Worm (Caenorhabditis elegans) whole organism, early embryonic: Measurements from ENCODE around the gene daf-4.
A peak's percentile ranks its signal among the peaks of the same experiment; 100 is the strongest.

Experiments used
- B0310.2 ChIP-seq: sonication (generic microtip); optimal IDR thresholded peaks from 2 replicates; lab custom pipeline; 2016; ENCODE audit warnings: mild to moderate bottlenecking, missing genetic modification characterization, missing compliant biosample characterization
- F13C5.2 ChIP-seq: sonication (generic microtip); optimal IDR thresholded peaks from 2 replicates; lab custom pipeline; 2017; ENCODE audit warnings: mild to moderate bottlenecking, missing genetic modification characterization, inconsistent platforms, missing compliant biosample characterization
- aly-1 ChIP-seq: sonication (generic microtip); optimal IDR thresholded peaks from 2 replicates; lab custom pipeline; 2016; ENCODE audit warnings: missing genetic modification characterization, missing compliant biosample characterization
- ama-1 ChIP-seq: fragments of 150-350 bp; optimal IDR thresholded peaks from 2 replicates; lab custom pipeline; 2014
- ceh-13 ChIP-seq: fragments of 200-800 bp; sonication (Bioruptor generic); optimal IDR thresholded peaks from 2 replicates; lab custom pipeline; 2018; ENCODE audit warnings: mild to moderate bottlenecking, missing genetic modification characterization, missing compliant biosample characterization
- ceh-36 ChIP-seq: sonication (generic microtip); optimal IDR thresholded peaks from 2 replicates; lab custom pipeline; 2016; ENCODE audit warnings: missing genetic modification characterization, inconsistent platforms, missing compliant biosample characterization
- ets-7 ChIP-seq: sonication (generic microtip); optimal IDR thresholded peaks from 2 replicates; lab custom pipeline; 2016; ENCODE audit warnings: missing genotype, missing genetic modification characterization, missing compliant biosample characterization
- flt-1 ChIP-seq: fragments of 200-800 bp; sonication (Bioruptor generic); IDR thresholded peaks from 2 replicates; pipeline ENCODE4 v1.3.6; 2022; ENCODE audit warnings: missing genetic modification characterization, missing compliant biosample characterization
- hmbx-1 ChIP-seq: sonication (generic microtip); optimal IDR thresholded peaks from 2 replicates; lab custom pipeline; 2016; ENCODE audit warnings: mild to moderate bottlenecking, missing genetic modification characterization, missing compliant biosample characterization
- hmg-4 ChIP-seq: fragments of 200-800 bp; sonication (Bioruptor generic); optimal IDR thresholded peaks from 2 replicates; lab custom pipeline; 2018; ENCODE audit warnings: mild to moderate bottlenecking, missing genetic modification characterization, missing compliant biosample characterization
- hnd-1 ChIP-seq: sonication (generic microtip); optimal IDR thresholded peaks from 2 replicates; lab custom pipeline; 2016; ENCODE audit warnings: missing genetic modification characterization, missing compliant biosample characterization
- pes-1 ChIP-seq: fragments of 200-800 bp; sonication (Bioruptor generic); IDR thresholded peaks from 2 replicates; pipeline ENCODE4 v1.3.6; 2022; ENCODE audit warnings: missing genetic modification reagents, missing genetic modification characterization, missing compliant biosample characterization
- scrt-1 ChIP-seq: fragments of 200-800 bp; sonication (Bioruptor generic); IDR thresholded peaks from 2 replicates; pipeline ENCODE4 v1.3.6; 2022; ENCODE audit warnings: missing genetic modification characterization, missing compliant biosample characterization
- sea-1 ChIP-seq: fragments of 200-800 bp; sonication (Bioruptor generic); conservative IDR thresholded peaks from 2 replicates; pipeline ENCODE4 v1.3.6; 2022; ENCODE audit warnings: missing genetic modification characterization, missing compliant biosample characterization
- tbx-11 ChIP-seq: fragments of 200-800 bp; sonication (Bioruptor generic); IDR thresholded peaks from 2 replicates; pipeline ENCODE4 v1.3.6; 2022; ENCODE audit warnings: missing genetic modification characterization, missing compliant biosample characterization
- tbx-37 ChIP-seq: fragments of 200-800 bp; sonication (Bioruptor generic); conservative IDR thresholded peaks from 2 replicates; pipeline ENCODE4 v1.3.6; 2022; ENCODE audit warnings: missing genetic modification reagents, missing genetic modification characterization, missing compliant biosample characterization
- tra-4 ChIP-seq: sonication (generic microtip); optimal IDR thresholded peaks from 2 replicates; lab custom pipeline; 2017; ENCODE audit warnings: missing genetic modification characterization, missing compliant biosample characterization

Gene daf-4

ce11 chrIII:5594350-5594749 is 30.6 kb upstream of the daf-4 start:
- TF ChIP-seq B0310.2 (no peak), hmg-4 (no peak), tbx-11 (GFP tag; lab: Robert Waterston, UW) (no peak), pes-1 (no peak), ceh-36 (tag; lab: Kevin White, UChicago) (no peak), tra-4 (tag; lab: Kevin White, UChicago) (no peak), ceh-13 (no peak), tbx-37 (GFP tag; lab: Robert Waterston, UW) (no peak), scrt-1 (no peak), ama-1 (no peak), F13C5.2 (tag; lab: Kevin White, UChicago) (no peak), ets-7 (tag; lab: Kevin White, UChicago) (no peak), aly-1 (tag; lab: Kevin White, UChicago) (no peak), sea-1 (GFP tag; lab: Robert Waterston, UW) (no peak), hnd-1 (tag; lab: Kevin White, UChicago) (no peak), hmbx-1 (tag; lab: Kevin White, UChicago) (no peak), flt-1 (GFP tag; lab: Robert Waterston, UW) (no peak)

- TF ChIP-seq F13C5.2 (tag; lab: Kevin White, UChicago) (no peak), ets-7 (tag; lab: Kevin White, UChicago) (no peak), ama-1 (no peak), sea-1 (GFP tag; lab: Robert Waterston, UW) (no peak)
These were observed 29.5 kb upstream of the daf-4 start, which contains the start of gene ced-6 for ce11 chrIII:5595445-5595844. TSS of gene ced-6 (plus strand) at chrIII:5595771.

- no peak for TF ChIP-seq ets-7 (tag; lab: Kevin White, UChicago)
- no peak for TF ChIP-seq sea-1 (GFP tag; lab: Robert Waterston, UW)
- TF ChIP-seq ama-1: no peak
- no peak for TF ChIP-seq B0310.2
- no peak for TF ChIP-seq tbx-11 (GFP tag; lab: Robert Waterston, UW)
- no peak for TF ChIP-seq F13C5.2 (tag; lab: Kevin White, UChicago)
- TF ChIP-seq flt-1 (GFP tag; lab: Robert Waterston, UW): no peak
- no peak for TF ChIP-seq ceh-13
- TF ChIP-seq tra-4 (tag; lab: Kevin White, UChicago): no peak
- TF ChIP-seq ceh-36 (tag; lab: Kevin White, UChicago): no peak
- TF ChIP-seq pes-1: no peak
- TF ChIP-seq tbx-37 (GFP tag; lab: Robert Waterston, UW): no peak
- TF ChIP-seq scrt-1: no peak
- TF ChIP-seq hmbx-1 (tag; lab: Kevin White, UChicago): no peak
- TF ChIP-seq aly-1 (tag; lab: Kevin White, UChicago): no peak
- TF ChIP-seq hmg-4: no peak
- no peak for TF ChIP-seq hnd-1 (tag; lab: Kevin White, UChicago)
These were observed 25.0 kb upstream of the daf-4 start, which contains the start of gene wdr-37 for ce11 chrIII:5599958-5600357. TSS of gene wdr-37 (minus strand) at chrIII:5600058.

- peak; percentile 97 for TF ChIP-seq ceh-36 (tag; lab: Kevin White, UChicago)
- peak; percentile 94 for TF ChIP-seq tra-4 (tag; lab: Kevin White, UChicago)
- TF ChIP-seq scrt-1: peak; percentile 98
- TF ChIP-seq pes-1: peak; percentile 97
- TF ChIP-seq ets-7 (tag; lab: Kevin White, UChicago): peak; percentile 90
- peak; percentile 97 for TF ChIP-seq sea-1 (GFP tag; lab: Robert Waterston, UW)
- peak; percentile 86 for TF ChIP-seq hnd-1 (tag; lab: Kevin White, UChicago)
- TF ChIP-seq ama-1: no peak
- TF ChIP-seq ceh-13: peak; percentile 91
- TF ChIP-seq B0310.2: peak; percentile 96
- TF ChIP-seq aly-1 (tag; lab: Kevin White, UChicago): peak; percentile 99
- TF ChIP-seq flt-1 (GFP tag; lab: Robert Waterston, UW): peak; percentile 98
- peak; percentile 96 for TF ChIP-seq tbx-11 (GFP tag; lab: Robert Waterston, UW)
- TF ChIP-seq hmbx-1 (tag; lab: Kevin White, UChicago): peak; percentile 91
- peak; percentile 96 for TF ChIP-seq tbx-37 (GFP tag; lab: Robert Waterston, UW)
- TF ChIP-seq hmg-4: peak; percentile 99
- peak; percentile 97 for TF ChIP-seq F13C5.2 (tag; lab: Kevin White, UChicago)
These were observed 22.9 kb upstream of the daf-4 start for ce11 chrIII:5601999-5602398.

- no peak for TF ChIP-seq hnd-1 (tag; lab: Kevin White, UChicago)
- no peak for TF ChIP-seq tra-4 (tag; lab: Kevin White, UChicago)
- TF ChIP-seq ceh-13: no peak
- TF ChIP-seq tbx-37 (GFP tag; lab: Robert Waterston, UW): 0 out of 2 replicates have a peak, but pooled peaks have one; percentile 33
- TF ChIP-seq F13C5.2 (tag; lab: Kevin White, UChicago): peak; percentile 6
- TF ChIP-seq pes-1: no peak
- no peak for TF ChIP-seq aly-1 (tag; lab: Kevin White, UChicago)
- TF ChIP-seq hmg-4: peak; percentile 68
- TF ChIP-seq ets-7 (tag; lab: Kevin White, UChicago): peak; percentile 1
- no peak for TF ChIP-seq B0310.2
- no peak for TF ChIP-seq sea-1 (GFP tag; lab: Robert Waterston, UW)
- no peak for TF ChIP-seq tbx-11 (GFP tag; lab: Robert Waterston, UW)
These were observed 21.4 kb upstream of the daf-4 start, which contains the start of gene madf-11 for ce11 chrIII:5603439-5603986. TSS of gene madf-11 (minus strand) at chrIII:5603489.

- TF ChIP-seq B0310.2 (no peak), flt-1 (GFP tag; lab: Robert Waterston, UW) (no peak), hmg-4 (no peak)
These were observed 20.9 kb upstream of the daf-4 start, which contains the start of gene xnd-1 for ce11 chrIII:5604080-5604479. TSS of gene xnd-1 (plus strand) at chrIII:5604460.

ce11 chrIII:5610276-5610675 is 14.7 kb upstream of the daf-4 start, which contains the start of gene C05D2.8:
TSS of gene C05D2.8 (minus strand) at chrIII:5610346.
- TF ChIP-seq hnd-1 (tag; lab: Kevin White, UChicago) (no peak), aly-1 (tag; lab: Kevin White, UChicago) (no peak), ceh-36 (tag; lab: Kevin White, UChicago) (no peak), hmg-4 (no peak), F13C5.2 (tag; lab: Kevin White, UChicago) (no peak), tbx-37 (GFP tag; lab: Robert Waterston, UW) (no peak), ets-7 (tag; lab: Kevin White, UChicago) (no peak)
